Comparison of ENCODE assay signal across 7 worm cellular contexts in genomic region chrV:9146849-9147557, ce11.
TF ChIP-seq lines count a peak whose summit lies in the region.

TSS of gene spl-2 (minus strand) at chrV:9146899.

TF ChIP-seq in whole organism, L1 larva, 84 proteins besides CTCF, POLR2A, EP300 and RAD21 (continues in another document):
- TF ChIP-seq C34B4.2 (tag; optimal IDR thresholded peaks at IDR 0.05; lab: Kevin White, UChicago), result no peak
- peak; percentile 17; the same call in 1 of the 2 replicates for TF ChIP-seq nhr-19 (GFP tag; conservative IDR thresholded peaks at IDR 0.05; lab: Robert Waterston, UW)
- no peak for TF ChIP-seq ztf-4 (tag; optimal IDR thresholded peaks at IDR 0.05; lab: Kevin White, UChicago)
- TF ChIP-seq tbx-2 (tag; optimal IDR thresholded peaks at IDR 0.05; lab: Kevin White, UChicago), result peak; percentile 17
- no peak for TF ChIP-seq lsy-2 (tag; optimal IDR thresholded peaks at IDR 0.05; lab: Kevin White, UChicago)
- TF ChIP-seq blmp-1 (tag; optimal IDR thresholded peaks at IDR 0.05; lab: Kevin White, UChicago), result peak; percentile 85
- peak in 2 of 6 experiments; percentile 5 to 13 for TF ChIP-seq elt-3 (tag; optimal IDR thresholded peaks at IDR 0.05; lab: Kevin White, UChicago)
- TF ChIP-seq nhr-71 (tag; optimal IDR thresholded peaks at IDR 0.05; lab: Kevin White, UChicago), result peak; percentile 63
- peak; percentile 70 for TF ChIP-seq nhr-20 (tag; optimal IDR thresholded peaks at IDR 0.05; lab: Kevin White, UChicago)
- TF ChIP-seq mdl-1 (tag; optimal IDR thresholded peaks at IDR 0.05; lab: Kevin White, UChicago), result peak in 1 of 2 experiments; percentile 4
- TF ChIP-seq sptf-1 (tag; optimal IDR thresholded peaks at IDR 0.05; lab: Kevin White, UChicago), result no peak
- peak; percentile 29 for TF ChIP-seq nhr-90 (tag; optimal IDR thresholded peaks at IDR 0.05; lab: Kevin White, UChicago; ENCODE audit: poor library complexity)

TF ChIP-seq in whole organism, L2 larva, 48 proteins besides CTCF, POLR2A, EP300 and RAD21 (continues in another document):
- TF ChIP-seq elt-1 (tag; optimal IDR thresholded peaks at IDR 0.05; lab: Kevin White, UChicago) (no peak), R02D3.7 (tag; optimal IDR thresholded peaks at IDR 0.05; lab: Kevin White, UChicago) (no peak), ZK546.5 (tag; optimal IDR thresholded peaks at IDR 0.05; lab: Kevin White, UChicago) (no peak), nhr-6 (tag; optimal IDR thresholded peaks at IDR 0.05; lab: Kevin White, UChicago) (no peak), nhr-11 (tag; optimal IDR thresholded peaks at IDR 0.05; lab: Kevin White, UChicago) (no peak), lsy-2 (tag; optimal IDR thresholded peaks at IDR 0.05; lab: Kevin White, UChicago) (no peak), ztf-1 (GFP tag; conservative IDR thresholded peaks at IDR 0.05; lab: Robert Waterston, UW) (no peak), ceh-16 (tag; optimal IDR thresholded peaks at IDR 0.05; lab: Kevin White, UChicago) (no peak), lin-39 (tag; optimal IDR thresholded peaks at IDR 0.05; lab: Kevin White, UChicago) (no peak), fos-1 (tag; optimal IDR thresholded peaks at IDR 0.05; lab: Kevin White, UChicago) (no peak), snpc-4 (tag; optimal IDR thresholded peaks at IDR 0.05; lab: Kevin White, UChicago) (no peak), ceh-82 (tag; optimal IDR thresholded peaks at IDR 0.05; lab: Kevin White, UChicago) (no peak), F13H6.1 (tag; optimal IDR thresholded peaks at IDR 0.05; lab: Kevin White, UChicago) (no peak), unc-39 (tag; optimal IDR thresholded peaks at IDR 0.05; lab: Kevin White, UChicago) (no peak)

TF ChIP-seq in whole organism, L3 larva, 47 proteins besides CTCF, POLR2A, EP300 and RAD21:
- TF ChIP-seq nhr-77 (tag; optimal IDR thresholded peaks at IDR 0.05; lab: Kevin White, UChicago) (no peak), elt-2 (tag; optimal IDR thresholded peaks at IDR 0.05; lab: Kevin White, UChicago) (peak; percentile 34), elt-1 (tag; optimal IDR thresholded peaks at IDR 0.05; lab: Kevin White, UChicago) (peak; percentile 51), nfya-1 (tag; optimal IDR thresholded peaks at IDR 0.05; lab: Kevin White, UChicago; ENCODE audit: insufficient read depth) (peak; percentile 6), pqm-1 (tag; optimal IDR thresholded peaks at IDR 0.05; lab: Kevin White, UChicago) (no peak), nhr-43 (tag; optimal IDR thresholded peaks at IDR 0.05; lab: Kevin White, UChicago; ENCODE audit: poor library complexity, severe bottlenecking) (peak; percentile 76), nhr-23 (tag; optimal IDR thresholded peaks at IDR 0.05; lab: Kevin White, UChicago) (peak; percentile 47), ztf-4 (tag; optimal IDR thresholded peaks at IDR 0.05; lab: Kevin White, UChicago) (no peak), nhr-25 (tag; optimal IDR thresholded peaks at IDR 0.05; lab: Kevin White, UChicago) (peak; percentile 67)

TF ChIP-seq in whole organism, L4 larva, 104 proteins besides CTCF, POLR2A, EP300 and RAD21:
- TF ChIP-seq lin-13 (GFP tag; optimal IDR thresholded peaks at IDR 0.05; lab: Kevin White, UChicago), result no peak
- no peak for TF ChIP-seq nhr-111 (GFP tag; optimal IDR thresholded peaks at IDR 0.05; lab: Kevin White, UChicago)
- TF ChIP-seq hlh-11 (tag; optimal IDR thresholded peaks at IDR 0.05; lab: Kevin White, UChicago), result peak; percentile 35
- TF ChIP-seq hlh-30 (tag; optimal IDR thresholded peaks at IDR 0.05; lab: Kevin White, UChicago; ENCODE audit: insufficient read depth), result peak; percentile 42
- TF ChIP-seq mxl-3 (GFP tag; optimal IDR thresholded peaks at IDR 0.05; lab: Kevin White, UChicago), result peak; percentile 56
- no peak for TF ChIP-seq nhr-102 (tag; optimal IDR thresholded peaks at IDR 0.05; lab: Kevin White, UChicago)
- TF ChIP-seq dmd-6 (GFP tag; IDR thresholded peaks at IDR 0.05; lab: Robert Waterston, UW), result peak; percentile 25; the same call in 1 of the 2 replicates
- TF ChIP-seq duxl-1 (tag; optimal IDR thresholded peaks at IDR 0.05; lab: Kevin White, UChicago; ENCODE audit: poor library complexity), result no peak
- TF ChIP-seq nhr-48 (tag; optimal IDR thresholded peaks at IDR 0.05; lab: Kevin White, UChicago), result peak; percentile 37
- no peak for TF ChIP-seq unc-130 (GFP tag; optimal IDR thresholded peaks at IDR 0.05; lab: Kevin White, UChicago)
- TF ChIP-seq nhr-28 (tag; optimal IDR thresholded peaks at IDR 0.05; lab: Kevin White, UChicago), result peak; percentile 5
- peak in 1 of 2 experiments; percentile 95 for TF ChIP-seq unc-62 (GFP tag; optimal IDR thresholded peaks at IDR 0.05 in 1 of 2; lab: Kevin White, UChicago)
- no peak for TF ChIP-seq unc-62 (tag; optimal IDR thresholded peaks at IDR 0.05; lab: Kevin White, UChicago)
- no peak for TF ChIP-seq lin-29 (GFP tag; IDR thresholded peaks at IDR 0.05; lab: Robert Waterston, UW)

TF ChIP-seq in whole organism, late embryonic, 69 proteins besides CTCF, POLR2A, EP300 and RAD21:
- TF ChIP-seq odd-2 (tag; optimal IDR thresholded peaks at IDR 0.05; lab: Kevin White, UChicago), result no peak
- TF ChIP-seq ceh-18 (tag; optimal IDR thresholded peaks at IDR 0.05; lab: Kevin White, UChicago), result no peak
- TF ChIP-seq pha-4 (tag; optimal IDR thresholded peaks at IDR 0.05; lab: Kevin White, UChicago), result no peak
- TF ChIP-seq Y22D7AL.16 (tag; optimal IDR thresholded peaks at IDR 0.05; lab: Kevin White, UChicago), result no peak
- peak; percentile 22 for TF ChIP-seq elt-2 (tag; optimal IDR thresholded peaks at IDR 0.05; lab: Kevin White, UChicago)
- no peak for TF ChIP-seq ceh-14 (tag; optimal IDR thresholded peaks at IDR 0.05; lab: Kevin White, UChicago)
- TF ChIP-seq T23F11.4 (GFP tag; optimal IDR thresholded peaks at IDR 0.05; lab: Kevin White, UChicago), result no peak
- TF ChIP-seq ceh-9 (tag; optimal IDR thresholded peaks at IDR 0.05; lab: Kevin White, UChicago), result no peak

TF ChIP-seq in whole organism, mixed stage, embryonic, 35 proteins besides CTCF, POLR2A, EP300 and RAD21:
- TF ChIP-seq elt-1 (tag; optimal IDR thresholded peaks at IDR 0.05; lab: Kevin White, UChicago; ENCODE audit: borderline replicate concordance, insufficient read depth) (peak; percentile 72), sem-2 (GFP tag; optimal IDR thresholded peaks at IDR 0.05; lab: Kevin White, UChicago) (no peak), ceh-83 (GFP tag; optimal IDR thresholded peaks at IDR 0.05; lab: Kevin White, UChicago) (no peak), lin-13 (tag; optimal IDR thresholded peaks at IDR 0.05; lab: Kevin White, UChicago) (no peak), ztf-11 (tag; optimal IDR thresholded peaks at IDR 0.05; lab: Kevin White, UChicago) (no peak), unc-62 (GFP tag; optimal IDR thresholded peaks at IDR 0.05; lab: Kevin White, UChicago) (no peak)

TF ChIP-seq in whole organism, young adult, 124 proteins besides CTCF, POLR2A, EP300 and RAD21:
- peak; percentile 33; the same call in 1 of the 2 replicates for TF ChIP-seq hmg-1.2 (GFP tag; IDR thresholded peaks at IDR 0.05; lab: Robert Waterston, UW)
- TF ChIP-seq snpc-3.4 (tag; optimal IDR thresholded peaks at IDR 0.05; lab: Kevin White, UChicago), result no peak
- TF ChIP-seq rec-8 (tag; optimal IDR thresholded peaks at IDR 0.05; lab: Kevin White, UChicago), result no peak
